Fruit fly (Drosophila melanogaster) whole organism, embryonic: Measurements from ENCODE around the gene CG4733.

Experiments
- Adf1 ChIP-seq: fragments of 200-800 bp; sonication (Bioruptor generic); IDR thresholded peaks from 2 replicates; pipeline ENCODE4 v1.3.6; 2022; ENCODE audit warnings: missing biosample characterization, missing genetic modification characterization
- Awh ChIP-seq: fragments of 200-800 bp; sonication (Bioruptor generic); IDR thresholded peaks from 2 replicates; pipeline ENCODE4, ENCODE4 v1.3.6; 2022; ENCODE audit warnings: missing biosample characterization, missing genetic modification characterization
- B-H1 ChIP-seq: fragments of 200-800 bp; sonication (Bioruptor generic); IDR thresholded peaks from 3 replicates; pipeline ENCODE4 v1.3.6; 2022; ENCODE audit warnings: missing biosample characterization, missing genetic modification characterization
- Bdp1 ChIP-seq: fragments of 200-800 bp; sonication (Bioruptor generic); optimal IDR thresholded peaks from 3 replicates; lab custom pipeline; 2016; ENCODE audit warnings: missing biosample characterization, missing genetic modification characterization
- CG10147 ChIP-seq: fragments of 200-800 bp; sonication (Bioruptor generic); optimal IDR thresholded peaks from 2 replicates; lab custom pipeline; 2019; ENCODE audit warnings: missing biosample characterization, mild to moderate bottlenecking, missing genetic modification characterization, moderate library complexity
- CG10209 ChIP-seq: fragments of 200-800 bp; sonication (Bioruptor generic); optimal IDR thresholded peaks from 3 replicates; lab custom pipeline; 2017; ENCODE audit warnings: missing biosample characterization, mild to moderate bottlenecking, missing genetic modification characterization, missing genetic modification reagents
- CG11560 ChIP-seq: fragments of 200-800 bp; sonication (Bioruptor generic); IDR thresholded peaks from 3 replicates; pipeline ENCODE4 v1.3.6; 2022; ENCODE audit warnings: missing biosample characterization, missing genetic modification characterization
- CG11696 ChIP-seq: fragments of 200-800 bp; sonication (Bioruptor generic); IDR thresholded peaks from 2 replicates; pipeline ENCODE4 v1.3.6; 2022; ENCODE audit warnings: missing biosample characterization, missing genetic modification characterization
- CG13624 ChIP-seq: fragments of 200-800 bp; sonication (Bioruptor generic); optimal IDR thresholded peaks from 2 replicates; lab custom pipeline; 2016; ENCODE audit warnings: missing biosample characterization, missing genetic modification characterization
- CG13775 ChIP-seq: fragments of 200-800 bp; sonication (Bioruptor generic); optimal IDR thresholded peaks from 3 replicates; lab custom pipeline; 2017; ENCODE audit warnings: missing biosample characterization, mild to moderate bottlenecking, missing genetic modification characterization
- CG15011 ChIP-seq: fragments of 200-800 bp; sonication (Bioruptor generic); optimal IDR thresholded peaks from 3 replicates; lab custom pipeline; 2018; ENCODE audit warnings: missing biosample characterization, mild to moderate bottlenecking, missing genetic modification characterization
- CG15479 ChIP-seq: fragments of 200-800 bp; sonication (Bioruptor generic); optimal IDR thresholded peaks from 3 replicates; lab custom pipeline; 2019; ENCODE audit warnings: missing biosample characterization, mild to moderate bottlenecking, missing genetic modification characterization, moderate library complexity
- CG30020 ChIP-seq: fragments of 200-800 bp; optimal IDR thresholded peaks from 2 replicates; lab custom pipeline; 2019; ENCODE audit warnings: missing biosample characterization, mild to moderate bottlenecking, missing genetic modification characterization, moderate library complexity
- CG3281 ChIP-seq: fragments of 200-800 bp; sonication (Bioruptor generic); optimal IDR thresholded peaks from 3 replicates; lab custom pipeline; 2017; ENCODE audit warnings: missing biosample characterization, mild to moderate bottlenecking, missing genetic modification characterization
- CG5180 ChIP-seq: fragments of 200-800 bp; sonication (Bioruptor generic); optimal IDR thresholded peaks from 3 replicates; lab custom pipeline; 2017; ENCODE audit warnings: missing biosample characterization, missing genetic modification characterization, mild to moderate bottlenecking, moderate library complexity, missing genetic modification reagents
- CG6654 ChIP-seq: fragments of 200-800 bp; sonication (Bioruptor generic); optimal IDR thresholded peaks from 2 replicates; lab custom pipeline; 2017; ENCODE audit warnings: missing biosample characterization, mild to moderate bottlenecking, missing genetic modification characterization
- CG7556 ChIP-seq: fragments of 200-800 bp; sonication (Bioruptor generic); optimal IDR thresholded peaks from 2 replicates; lab custom pipeline; 2017; ENCODE audit warnings: missing biosample characterization, mild to moderate bottlenecking, missing genetic modification characterization
- CG7786 ChIP-seq: fragments of 200-800 bp; sonication (Bioruptor generic); optimal IDR thresholded peaks from 2 replicates; lab custom pipeline; 2016; ENCODE audit warnings: missing biosample characterization, missing genetic modification characterization
- CG8290 ChIP-seq, 3 experiments: fragments of 200-800 bp; sonication (Bioruptor generic); optimal IDR thresholded peaks; 2 replicates each; lab custom pipeline; 2016 to 2019; ENCODE audit warnings: missing biosample characterization in 3 of 3, missing genetic modification characterization in 3 of 3, mild to moderate bottlenecking in 2 of 3, moderate library complexity in 1 of 3
- CTCF ChIP-seq: fragments of 200-800 bp; sonication (Bioruptor generic); optimal IDR thresholded peaks from 2 replicates; lab custom pipeline; 2017; ENCODE audit warnings: missing biosample characterization, mild to moderate bottlenecking, missing genetic modification characterization, moderate library complexity
- Camta ChIP-seq: fragments of 200-800 bp; sonication (Bioruptor generic); optimal IDR thresholded peaks from 2 replicates; lab custom pipeline; 2016; ENCODE audit warnings: missing biosample characterization, missing genetic modification characterization
- CrebB ChIP-seq: fragments of 200-800 bp; sonication (Bioruptor generic); optimal IDR thresholded peaks from 3 replicates; lab custom pipeline; 2018; ENCODE audit warnings: missing biosample characterization, mild to moderate bottlenecking, missing genetic modification characterization
- D19A ChIP-seq: fragments of 200-800 bp; optimal IDR thresholded peaks from 3 replicates; lab custom pipeline; 2019; ENCODE audit warnings: missing biosample characterization, mild to moderate bottlenecking, missing genetic modification characterization, moderate library complexity
- Dek ChIP-seq: fragments of 200-800 bp; sonication (Bioruptor generic); optimal IDR thresholded peaks from 3 replicates; lab custom pipeline; 2019; ENCODE audit warnings: missing biosample characterization, mild to moderate bottlenecking, missing genetic modification characterization, moderate library complexity
- Dip3 ChIP-seq: fragments of 200-800 bp; sonication (Bioruptor generic); optimal IDR thresholded peaks from 3 replicates; lab custom pipeline; 2016; ENCODE audit warnings: missing biosample characterization, missing genetic modification characterization
- Doc3 ChIP-seq: fragments of 200-800 bp; sonication (Bioruptor generic); IDR thresholded peaks from 3 replicates; pipeline ENCODE4 v1.3.6; 2022; ENCODE audit warnings: missing biosample characterization, missing genetic modification characterization; ENCODE audit not compliant: partially characterized antibody
- Eip74EF ChIP-seq, 2 experiments: fragments of 200-800 bp in 1 of 2; fragments of >200 bp in 1 of 2; sonication (Bioruptor generic) in 1 of 2; optimal IDR thresholded peaks; 2 replicates each; lab custom pipeline; 2017 to 2019; ENCODE audit warnings: missing biosample characterization in 2 of 2, missing genetic modification characterization in 2 of 2, mild to moderate bottlenecking in 1 of 2, moderate library complexity in 1 of 2
- Ets65A ChIP-seq: fragments of 200-800 bp; sonication (Bioruptor generic); peaks from one replicate; lab custom pipeline; 2016; ENCODE audit warnings: missing biosample characterization, missing genetic modification characterization
- Gug ChIP-seq: fragments of 200-800 bp; sonication (Bioruptor generic); IDR thresholded peaks from 4 replicates; pipeline ENCODE4 v1.3.6; 2022; ENCODE audit warnings: missing biosample characterization, missing genetic modification characterization
- PHDP ChIP-seq: fragments of 200-800 bp; sonication (Bioruptor generic); optimal IDR thresholded peaks from 3 replicates; lab custom pipeline; 2018; ENCODE audit warnings: missing biosample characterization, mild to moderate bottlenecking, missing genetic modification characterization, moderate library complexity
- Side ChIP-seq: fragments of 200-800 bp; sonication (Bioruptor generic); optimal IDR thresholded peaks from 2 replicates; lab custom pipeline; 2016; ENCODE audit warnings: missing biosample characterization, missing genetic modification characterization
- Vsx1 ChIP-seq: fragments of 200-800 bp; sonication (Bioruptor generic); optimal IDR thresholded peaks from 2 replicates; lab custom pipeline; 2017; ENCODE audit warnings: missing biosample characterization, mild to moderate bottlenecking, missing genetic modification characterization, missing genetic modification reagents
- ara ChIP-seq: fragments of 200-800 bp; sonication (Bioruptor generic); IDR thresholded peaks from 2 replicates; pipeline ENCODE4 v1.3.6; 2022; ENCODE audit warnings: missing biosample characterization, missing genetic modification characterization
- bcd ChIP-seq: fragments of 200-800 bp; sonication (Bioruptor generic); optimal IDR thresholded peaks from 2 replicates; lab custom pipeline; 2017; ENCODE audit warnings: missing biosample characterization, mild to moderate bottlenecking, missing genetic modification characterization
- caup ChIP-seq: fragments of 200-800 bp; sonication (Bioruptor generic); optimal IDR thresholded peaks from 3 replicates; lab custom pipeline; 2017; ENCODE audit warnings: missing biosample characterization, mild to moderate bottlenecking, missing genetic modification characterization, moderate library complexity; ENCODE audit not compliant: severe bottlenecking
- chm ChIP-seq: fragments of 200-800 bp; sonication (Bioruptor generic); IDR thresholded peaks from 2 replicates; pipeline ENCODE4 v1.3.6; 2022; ENCODE audit warnings: missing biosample characterization, missing genetic modification characterization
- cwo ChIP-seq: fragments of 200-800 bp; sonication (Bioruptor generic); optimal IDR thresholded peaks from 3 replicates; lab custom pipeline; 2017; ENCODE audit warnings: missing biosample characterization, missing genetic modification characterization, mild to moderate bottlenecking, moderate library complexity, missing genetic modification reagents
- dati ChIP-seq: fragments of 200-800 bp; sonication (Bioruptor generic); IDR thresholded peaks from 2 replicates; pipeline ENCODE4 v1.3.6; 2022; ENCODE audit warnings: missing biosample characterization, missing genetic modification characterization
- fru ChIP-seq: fragments of >200 bp; optimal IDR thresholded peaks from 2 replicates; lab custom pipeline; 2017
- kah ChIP-seq: fragments of 200-800 bp; sonication (Bioruptor generic); optimal IDR thresholded peaks from 2 replicates; lab custom pipeline; 2018; ENCODE audit warnings: missing biosample characterization, mild to moderate bottlenecking, missing genetic modification characterization
- ken ChIP-seq: fragments of 200-800 bp; sonication (Bioruptor generic); IDR thresholded peaks from 3 replicates; pipeline ENCODE4 v1.3.6; 2022; ENCODE audit warnings: missing biosample characterization, missing genetic modification characterization
- lab ChIP-seq: fragments of 200-800 bp; sonication (Bioruptor generic); optimal IDR thresholded peaks from 3 replicates; lab custom pipeline; 2017; ENCODE audit warnings: missing biosample characterization, missing genetic modification characterization, mild to moderate bottlenecking, moderate library complexity, missing genetic modification reagents
- lov ChIP-seq, 2 experiments: fragments of 200-800 bp in 1 of 2; fragments of >200 bp in 1 of 2; sonication (Bioruptor generic) in 1 of 2; IDR thresholded peaks in 1 of 2; optimal IDR thresholded peaks in 1 of 2; 2 replicates in 1 of 2; 3 replicates in 1 of 2; pipeline versions ENCODE4 v1.3.6 to Lab custom; 2017 to 2022; ENCODE audit warnings: missing biosample characterization in 1 of 2, missing genetic modification characterization in 1 of 2
- mirr ChIP-seq: fragments of 200-800 bp; sonication (Bioruptor generic); optimal IDR thresholded peaks from 3 replicates; lab custom pipeline; 2018; ENCODE audit warnings: missing biosample characterization, mild to moderate bottlenecking, missing genetic modification characterization
- nmo ChIP-seq: fragments of 200-800 bp; sonication (Bioruptor generic); optimal IDR thresholded peaks from 2 replicates; lab custom pipeline; 2018; ENCODE audit warnings: missing biosample characterization, mild to moderate bottlenecking, missing genetic modification characterization, moderate library complexity
- run ChIP-seq: fragments of 200-800 bp; sonication (Bioruptor generic); optimal IDR thresholded peaks from 3 replicates; lab custom pipeline; 2018; ENCODE audit warnings: missing biosample characterization, mild to moderate bottlenecking, missing genetic modification characterization
- schlank ChIP-seq: fragments of 200-800 bp; sonication (Bioruptor generic); optimal IDR thresholded peaks from 2 replicates; lab custom pipeline; 2018; ENCODE audit warnings: missing biosample characterization, mild to moderate bottlenecking, missing genetic modification characterization
- tap ChIP-seq: fragments of 200-800 bp; optimal IDR thresholded peaks from 3 replicates; lab custom pipeline; 2019; ENCODE audit warnings: missing biosample characterization, mild to moderate bottlenecking, missing genetic modification characterization, moderate library complexity
- tgo ChIP-seq: fragments of 200-800 bp; sonication (Bioruptor generic); IDR thresholded peaks from 3 replicates; pipeline ENCODE4 v1.3.6; 2022; ENCODE audit warnings: missing biosample characterization, missing genetic modification characterization

The CG4733 gene

DNA sequence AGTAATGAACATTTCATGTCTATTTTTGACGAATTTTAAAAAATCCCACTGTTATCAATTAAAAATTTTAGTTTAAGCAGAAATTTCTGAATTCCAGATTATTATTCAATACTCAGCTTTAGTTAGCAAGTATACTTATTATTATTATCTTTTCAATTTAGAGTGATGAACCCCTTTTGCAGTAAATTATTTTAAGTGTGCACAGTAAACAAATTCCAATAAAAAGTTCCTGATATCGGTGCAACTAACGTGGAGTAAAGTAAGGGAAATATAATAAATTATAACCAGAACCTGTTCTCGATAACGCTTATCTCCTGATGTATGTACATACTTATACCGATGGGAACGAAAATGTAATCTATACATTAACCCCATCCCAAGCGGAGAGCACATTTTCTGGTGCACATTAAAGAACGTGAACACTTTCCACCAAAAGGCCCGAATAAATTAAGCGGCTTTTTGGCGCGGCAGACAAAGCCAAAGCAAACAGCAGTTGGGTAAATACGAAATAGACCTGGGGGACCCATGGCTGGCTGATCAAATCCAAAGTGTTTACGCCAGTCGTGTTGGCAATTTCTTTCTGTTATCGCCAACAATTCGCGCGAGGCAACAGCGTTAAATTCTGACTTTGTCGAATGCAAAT is 32.4 kb upstream of the CG4733 start (continued):
- no peak for TF ChIP-seq kah
- TF ChIP-seq CG13775 (GFP tag; lab: Kevin White, UChicago), result no peak
- no peak for TF ChIP-seq CG8290 (GFP tag; optimal IDR thresholded peaks at IDR 0.05; lab: Kevin White, UChicago)
- no peak for TF ChIP-seq CG8290 (tag; optimal IDR thresholded peaks at IDR 0.05; lab: Kevin White, UChicago)
- TF ChIP-seq chm, result peak; percentile 61
- no peak for TF ChIP-seq Doc3 (GFP tag; lab: Robert Waterston, UW)
- no peak for TF ChIP-seq CG15479 (GFP tag; lab: Kevin White, UChicago)
- no peak for TF ChIP-seq dati
- peak; percentile 5 for TF ChIP-seq Camta (GFP tag; lab: Kevin White, UChicago)
- peak; percentile 12 for TF ChIP-seq CG15011 (GFP tag; lab: Kevin White, UChicago)
- peak; percentile 41 for TF ChIP-seq CG7786 (GFP tag; lab: Kevin White, UChicago)
- no peak for TF ChIP-seq fru (lab: Kevin White, UChicago)
- TF ChIP-seq bcd, result peak; percentile 42
- no peak for TF ChIP-seq CG6654 (GFP tag; lab: Kevin White, UChicago)
- TF ChIP-seq nmo (GFP tag; lab: Kevin White, UChicago), result no peak
- peak; percentile 66 for TF ChIP-seq Awh
- TF ChIP-seq Side (GFP tag; lab: Kevin White, UChicago), result peak; percentile 43
- peak; percentile 25 for TF ChIP-seq CG13624 (GFP tag; lab: Kevin White, UChicago)
- TF ChIP-seq Vsx1 (GFP tag; lab: Kevin White, UChicago), result peak; percentile 43
- TF ChIP-seq Adf1 (GFP tag; lab: Robert Waterston, UW), result peak; percentile 44; the same call in 1 of the 2 replicates
- TF ChIP-seq CG5180 (GFP tag; lab: Kevin White, UChicago), result peak; percentile 31
- TF ChIP-seq CTCF (GFP tag; lab: Kevin White, UChicago), result no peak
- TF ChIP-seq CrebB (tag; lab: Kevin White, UChicago), result peak; percentile 46
- no peak for TF ChIP-seq Dek (tag; lab: Kevin White, UChicago)
- peak; percentile 71 for TF ChIP-seq schlank (tag; lab: Kevin White, UChicago)
- no peak for TF ChIP-seq CG11560 (tag; lab: Robert Waterston, UW)
- TF ChIP-seq B-H1 (GFP tag; lab: Robert Waterston, UW), result no peak
- TF ChIP-seq ara, result 0 out of 2 replicates have a peak, but pooled peaks have one; percentile 31
- no peak for TF ChIP-seq CG11696 (GFP tag; lab: Robert Waterston, UW)
- TF ChIP-seq CG10147 (GFP tag; lab: Kevin White, UChicago), result no peak
- TF ChIP-seq tap, result no peak
- no peak for TF ChIP-seq run (tag; lab: Kevin White, UChicago)
- peak; percentile 48; the same call in 1 of the 3 replicates for TF ChIP-seq ken (GFP tag; lab: Robert Waterston, UW)
- no peak for TF ChIP-seq CG30020 (tag; lab: Kevin White, UChicago)
- TF ChIP-seq mirr (GFP tag; lab: Kevin White, UChicago), result peak; percentile 48
- no peak for TF ChIP-seq CG7556 (GFP tag; lab: Kevin White, UChicago)
- TF ChIP-seq CG3281, result peak; percentile 68
- TF ChIP-seq Dip3 (GFP tag; lab: Kevin White, UChicago), result peak; percentile 49
- no peak for TF ChIP-seq lov (optimal IDR thresholded peaks at IDR 0.05; lab: Kevin White, UChicago)
- TF ChIP-seq lov (GFP tag; IDR thresholded peaks at IDR 0.05; lab: Robert Waterston, UW), result 0 out of 3 replicates have a peak, but pooled peaks have one; percentile 11
- TF ChIP-seq caup (GFP tag; lab: Kevin White, UChicago), result peak; percentile 71
- no peak for TF ChIP-seq cwo (GFP tag; lab: Kevin White, UChicago)
- TF ChIP-seq D19A (tag; lab: Kevin White, UChicago), result peak; percentile 0
- no peak for TF ChIP-seq tgo
- TF ChIP-seq PHDP (tag; lab: Kevin White, UChicago), result peak; percentile 0
- TF ChIP-seq Bdp1, result no peak
- peak; percentile 86 for TF ChIP-seq lab (GFP tag; lab: Kevin White, UChicago)
- TF ChIP-seq Ets65A (GFP tag; lab: Kevin White, UChicago), result peak; percentile 83
- peak; percentile 52 for TF ChIP-seq CG10209 (GFP tag; lab: Kevin White, UChicago)
- TF ChIP-seq Eip74EF (GFP tag; optimal IDR thresholded peaks at IDR 0.05; lab: Kevin White, UChicago), result no peak
- TF ChIP-seq Gug (GFP tag; lab: Robert Waterston, UW), result no peak
